Worm (Caenorhabditis elegans) whole organism, L2 larva: Measurements from ENCODE around the gene str-121.
A peak's percentile ranks its signal among the peaks of the same experiment; 100 is the strongest.

Experiments
- C34F6.9 ChIP-seq: fragments of 150-350 bp; optimal IDR thresholded peaks from 2 replicates; lab custom pipeline; 2014; ENCODE audit warnings: missing biosample characterization, missing genetic modification characterization
- F13H6.1 ChIP-seq: sonication (generic microtip); optimal IDR thresholded peaks from 2 replicates; lab custom pipeline; 2016; ENCODE audit warnings: missing genetic modification characterization, missing compliant biosample characterization
- R02D3.7 ChIP-seq: fragments of 150-350 bp; optimal IDR thresholded peaks from 2 replicates; lab custom pipeline; 2014; ENCODE audit warnings: missing biosample characterization, missing genetic modification characterization
- Y55F3AM.14 ChIP-seq: fragments of 200-800 bp; sonication (Bioruptor generic); optimal IDR thresholded peaks from 2 replicates; lab custom pipeline; 2018; ENCODE audit warnings: mild to moderate bottlenecking, missing genetic modification characterization, missing compliant biosample characterization
- ZK546.5 ChIP-seq: sonication (generic microtip); optimal IDR thresholded peaks from 2 replicates; lab custom pipeline; 2017; ENCODE audit warnings: missing biosample characterization, missing genetic modification characterization
- alr-1 ChIP-seq: fragments of 150-350 bp; optimal IDR thresholded peaks from 2 replicates; lab custom pipeline; 2014; ENCODE audit warnings: missing biosample characterization, missing genetic modification characterization
- aly-2 ChIP-seq: fragments of 150-350 bp; optimal IDR thresholded peaks from 2 replicates; lab custom pipeline; 2014; ENCODE audit warnings: missing biosample characterization, missing genetic modification characterization
- ceh-16 ChIP-seq: fragments of 150-350 bp; optimal IDR thresholded peaks from 2 replicates; lab custom pipeline; 2014; ENCODE audit warnings: missing biosample characterization, missing genetic modification characterization
- ceh-82 ChIP-seq: fragments of 150-350 bp; optimal IDR thresholded peaks from 2 replicates; lab custom pipeline; 2014; ENCODE audit warnings: missing biosample characterization, missing genetic modification characterization
- crh-2 ChIP-seq: sonication (generic microtip); optimal IDR thresholded peaks from 2 replicates; lab custom pipeline; 2017; ENCODE audit warnings: missing biosample characterization, missing genetic modification characterization
- dmd-4 ChIP-seq: sonication (generic microtip); optimal IDR thresholded peaks from 2 replicates; lab custom pipeline; 2017; ENCODE audit warnings: missing biosample characterization, missing genetic modification characterization
- elt-3 ChIP-seq: sonication (generic microtip); optimal IDR thresholded peaks from 2 replicates; lab custom pipeline; 2017; ENCODE audit warnings: missing biosample characterization, missing genetic modification characterization
- gmeb-1 ChIP-seq: fragments of 150-350 bp; optimal IDR thresholded peaks from 2 replicates; lab custom pipeline; 2014; ENCODE audit warnings: missing biosample characterization, missing genetic modification characterization
- lin-13 ChIP-seq: fragments of 150-350 bp; optimal IDR thresholded peaks from 2 replicates; lab custom pipeline; 2014; ENCODE audit warnings: missing biosample characterization, missing genetic modification reagents, missing genetic modification characterization
- lin-39 ChIP-seq: fragments of 150-350 bp; optimal IDR thresholded peaks from 2 replicates; lab custom pipeline; 2014; ENCODE audit warnings: missing biosample characterization, missing genetic modification reagents, missing genetic modification characterization
- lsy-2 ChIP-seq, 2 experiments: fragments of 150-350 bp in 1 of 2; sonication (generic microtip) in 1 of 2; optimal IDR thresholded peaks; 2 replicates each; lab custom pipeline; 2014 to 2017; ENCODE audit warnings: missing biosample characterization in 2 of 2, missing genetic modification characterization in 2 of 2
- mab-5 ChIP-seq: fragments of 150-350 bp; optimal IDR thresholded peaks from 2 replicates; lab custom pipeline; 2014; ENCODE audit warnings: missing biosample characterization, missing genetic modification characterization
- nhr-10 ChIP-seq: sonication (generic microtip); optimal IDR thresholded peaks from 2 replicates; lab custom pipeline; 2017; ENCODE audit warnings: missing biosample characterization, missing genetic modification characterization
- nhr-12 ChIP-seq: fragments of 150-350 bp; optimal IDR thresholded peaks from 2 replicates; lab custom pipeline; 2014; ENCODE audit warnings: missing biosample characterization, missing genetic modification characterization
- nhr-129 ChIP-seq: fragments of 150-350 bp; optimal IDR thresholded peaks from 2 replicates; lab custom pipeline; 2014; ENCODE audit warnings: missing biosample characterization, missing genetic modification characterization
- nhr-21 ChIP-seq: fragments of 150-350 bp; optimal IDR thresholded peaks from 2 replicates; lab custom pipeline; 2014; ENCODE audit warnings: missing biosample characterization, missing genetic modification characterization
- nhr-23 ChIP-seq: fragments of 150-350 bp; optimal IDR thresholded peaks from 2 replicates; lab custom pipeline; 2014; ENCODE audit warnings: missing biosample characterization, missing genetic modification reagents, missing genetic modification characterization
- nhr-237 ChIP-seq: fragments of 150-350 bp; optimal IDR thresholded peaks from 2 replicates; lab custom pipeline; 2014; ENCODE audit warnings: missing biosample characterization, missing genetic modification characterization
- nhr-25 ChIP-seq: fragments of 150-350 bp; sonication (generic microtip); optimal IDR thresholded peaks from 3 replicates; lab custom pipeline; 2014; ENCODE audit warnings: missing biosample characterization, missing genetic modification characterization
- nhr-6 ChIP-seq: fragments of 150-350 bp; optimal IDR thresholded peaks from 2 replicates; lab custom pipeline; 2014; ENCODE audit warnings: missing biosample characterization, missing genetic modification characterization
- nhr-77 ChIP-seq: fragments of 150-350 bp; optimal IDR thresholded peaks from 2 replicates; lab custom pipeline; 2014; ENCODE audit warnings: missing biosample characterization, missing genetic modification characterization
- sem-4 ChIP-seq: fragments of 150-350 bp; optimal IDR thresholded peaks from 2 replicates; lab custom pipeline; 2014; ENCODE audit warnings: missing biosample characterization, missing genetic modification reagents, missing genetic modification characterization
- skn-1 ChIP-seq: sonication (generic microtip); optimal IDR thresholded peaks from 2 replicates; lab custom pipeline; 2017; ENCODE audit warnings: missing biosample characterization, missing genetic modification characterization
- sma-3 ChIP-seq: sonication (generic microtip); optimal IDR thresholded peaks from 2 replicates; lab custom pipeline; 2016; ENCODE audit warnings: missing genetic modification reagents, missing genetic modification characterization, missing compliant biosample characterization
- sma-9 ChIP-seq, 2 experiments: fragments of 150-350 bp in 1 of 2; sonication (generic microtip) in 1 of 2; optimal IDR thresholded peaks; 2 replicates each; lab custom pipeline; 2014 to 2016; ENCODE audit warnings: missing genetic modification characterization in 2 of 2, mild to moderate bottlenecking in 1 of 2, missing biosample characterization in 1 of 2, missing compliant biosample characterization in 1 of 2, missing genetic modification reagents in 1 of 2, moderate library complexity in 1 of 2
- unc-39 ChIP-seq: fragments of 150-350 bp; optimal IDR thresholded peaks from 2 replicates; lab custom pipeline; 2014; ENCODE audit warnings: missing biosample characterization, missing genetic modification characterization
- unc-55 ChIP-seq: fragments of 150-350 bp; sonication (generic microtip); optimal IDR thresholded peaks from 3 replicates; lab custom pipeline; 2014; ENCODE audit warnings: missing biosample characterization, missing genetic modification reagents, missing genetic modification characterization
- unc-62 ChIP-seq: fragments of 150-350 bp; optimal IDR thresholded peaks from 2 replicates; lab custom pipeline; 2014; ENCODE audit warnings: missing biosample characterization, missing genetic modification reagents, missing genetic modification characterization
- zag-1 ChIP-seq: fragments of 150-350 bp; optimal IDR thresholded peaks from 2 replicates; lab custom pipeline; 2014; ENCODE audit warnings: missing biosample characterization, missing genetic modification characterization
- ztf-1 ChIP-seq: fragments of 200-800 bp; sonication (Bioruptor generic); conservative IDR thresholded peaks from 2 replicates; pipeline ENCODE4 v1.3.6; 2022; ENCODE audit warnings: missing genetic modification characterization, missing compliant biosample characterization
- ztf-11 ChIP-seq: sonication (generic microtip); optimal IDR thresholded peaks from 2 replicates; lab custom pipeline; 2017; ENCODE audit warnings: missing biosample characterization, missing genetic modification characterization

Gene str-121

DNA sequence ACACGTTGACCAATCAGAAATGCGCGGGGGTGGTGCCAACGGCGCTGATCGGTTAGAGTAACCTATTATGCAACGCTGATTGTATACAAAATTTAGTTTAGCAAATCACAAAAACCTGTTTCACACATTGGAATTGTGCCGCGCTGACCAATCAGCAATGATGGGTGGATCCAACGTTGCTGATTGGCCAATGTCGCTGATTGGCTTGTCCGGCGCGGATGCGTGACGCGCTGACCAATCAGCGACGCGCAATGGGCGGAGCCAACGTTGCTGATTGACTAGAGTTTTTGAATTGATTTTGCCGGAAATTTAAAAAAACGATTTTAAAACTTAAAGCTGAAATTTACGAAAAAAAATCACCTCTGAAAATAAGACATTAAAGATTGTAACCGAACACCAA, 30.8 kb upstream of the str-121 start:
- TF ChIP-seq nhr-21 (tag; lab: Kevin White, UChicago) (no peak), nhr-12 (tag; lab: Kevin White, UChicago) (no peak), gmeb-1 (no peak), ceh-16 (tag; lab: Kevin White, UChicago) (no peak), ceh-82 (tag; lab: Kevin White, UChicago) (no peak), nhr-23 (no peak), C34F6.9 (no peak), nhr-237 (tag; lab: Kevin White, UChicago) (no peak), lin-13 (GFP tag; lab: Kevin White, UChicago) (no peak), sma-3 (GFP tag; lab: Kevin White, UChicago) (no peak)

DNA sequence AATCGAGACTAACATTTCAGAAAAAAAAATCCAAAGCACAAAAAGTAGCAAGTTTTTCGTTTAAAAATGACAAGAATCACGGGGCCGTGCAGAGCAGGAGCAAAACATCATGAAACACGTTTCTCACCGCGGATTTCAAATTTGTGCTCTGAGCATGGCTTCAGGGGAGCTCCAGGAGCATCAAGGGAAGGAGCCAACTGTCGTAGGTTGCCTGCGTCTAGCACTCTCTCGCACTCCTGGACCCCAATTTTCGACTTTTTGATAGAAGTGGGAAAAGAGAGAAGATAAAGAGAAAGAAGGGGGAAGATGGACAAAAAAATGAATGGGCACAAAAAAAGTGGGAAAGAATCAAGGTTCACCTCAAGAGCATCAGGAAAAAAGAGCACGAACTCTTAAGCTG, 30.3 kb upstream of the str-121 start:
- no peak for TF ChIP-seq sem-4 (tag; lab: Kevin White, UChicago)
- no peak for TF ChIP-seq lin-39 (tag; lab: Kevin White, UChicago)
- no peak for TF ChIP-seq elt-3 (tag; lab: Kevin White, UChicago)
- no peak for TF ChIP-seq unc-39 (tag; lab: Kevin White, UChicago)
- no peak for TF ChIP-seq skn-1 (tag; lab: Kevin White, UChicago)
- TF ChIP-seq F13H6.1: peak; percentile 58
- no peak for TF ChIP-seq ceh-82 (tag; lab: Kevin White, UChicago)
- TF ChIP-seq nhr-10 (tag; lab: Kevin White, UChicago): no peak
- no peak for TF ChIP-seq gmeb-1
- no peak for TF ChIP-seq dmd-4 (tag; lab: Kevin White, UChicago)
- TF ChIP-seq nhr-25 (tag; lab: Kevin White, UChicago): no peak
- no peak for TF ChIP-seq unc-62 (GFP tag; lab: Kevin White, UChicago)
- peak; percentile 24 for TF ChIP-seq sma-9 (GFP tag; optimal IDR thresholded peaks at IDR 0.05; lab: Kevin White, UChicago)
- no peak for TF ChIP-seq sma-9 (tag; optimal IDR thresholded peaks at IDR 0.05; lab: Kevin White, UChicago)
- no peak for TF ChIP-seq Y55F3AM.14
- no peak for TF ChIP-seq nhr-77 (tag; lab: Kevin White, UChicago)
- TF ChIP-seq nhr-21 (tag; lab: Kevin White, UChicago): no peak
- no peak for TF ChIP-seq nhr-23
- no peak for TF ChIP-seq R02D3.7 (tag; lab: Kevin White, UChicago)
- no peak for TF ChIP-seq alr-1 (tag; lab: Kevin White, UChicago)
- TF ChIP-seq lsy-2 (tag; optimal IDR thresholded peaks at IDR 0.05; lab: Kevin White, UChicago): peak in 1 of 2 experiments; percentile 21
- no peak for TF ChIP-seq mab-5 (tag; lab: Kevin White, UChicago)
- TF ChIP-seq C34F6.9: no peak
- TF ChIP-seq ZK546.5: no peak
- peak; percentile 38 for TF ChIP-seq nhr-129 (tag; lab: Kevin White, UChicago)
- TF ChIP-seq, all 48 proteins: peak for 4

DNA sequence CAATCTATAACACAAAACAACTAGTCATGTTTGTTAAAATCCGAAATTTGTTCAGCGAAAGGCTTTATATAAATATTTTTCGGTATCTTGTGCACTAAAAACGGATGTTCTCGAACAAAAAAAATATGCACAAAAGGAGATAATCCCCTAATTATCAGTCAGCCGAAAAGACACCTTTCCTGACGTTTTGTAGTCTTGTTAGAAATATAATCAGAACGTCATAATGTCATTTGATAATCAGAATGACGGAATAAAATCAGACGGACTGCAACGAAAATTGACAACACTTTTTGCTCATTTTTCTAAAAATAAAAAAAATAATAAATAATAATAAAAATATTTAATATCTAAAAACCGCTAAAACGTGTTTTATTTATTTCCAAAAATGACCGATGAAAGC, 29.5 kb upstream of the str-121 start:
- TF ChIP-seq unc-55 (GFP tag; lab: Kevin White, UChicago) (no peak), ztf-11 (tag; lab: Kevin White, UChicago) (no peak), skn-1 (tag; lab: Kevin White, UChicago) (no peak), alr-1 (tag; lab: Kevin White, UChicago) (no peak), nhr-129 (tag; lab: Kevin White, UChicago) (no peak), zag-1 (tag; lab: Kevin White, UChicago) (no peak), aly-2 (tag; lab: Kevin White, UChicago) (no peak), nhr-6 (tag; lab: Kevin White, UChicago) (no peak), nhr-25 (tag; lab: Kevin White, UChicago) (no peak), ceh-82 (tag; lab: Kevin White, UChicago) (no peak), ztf-1 (GFP tag; lab: Robert Waterston, UW) (no peak)

DNA sequence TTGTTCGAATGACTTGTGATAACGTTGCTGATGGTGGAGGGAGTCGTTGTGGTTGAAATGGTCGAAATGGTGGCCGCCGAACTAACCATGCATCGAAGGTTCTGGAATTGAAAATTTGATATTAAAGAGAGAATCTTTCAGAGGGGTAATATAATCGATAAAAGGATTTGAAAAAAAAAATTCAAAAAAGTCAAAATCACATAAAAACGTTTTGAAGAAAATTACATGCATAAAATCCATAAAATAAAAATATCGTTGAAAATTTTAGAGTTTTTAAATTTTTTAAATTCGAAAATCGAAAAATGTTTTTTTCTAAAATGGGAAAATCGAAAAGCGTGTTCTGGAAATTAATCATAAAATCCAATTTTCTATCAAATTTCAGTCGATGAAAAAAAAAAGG, 27.1 kb upstream of the str-121 start, which contains the start of gene npr-5:
Gene npr-5 (minus strand): TSS at position 101 of the 400 bp plus-strand sequence.
- TF ChIP-seq elt-3 (tag; lab: Kevin White, UChicago): no peak
- TF ChIP-seq dmd-4 (tag; lab: Kevin White, UChicago): no peak
- no peak for TF ChIP-seq ceh-16 (tag; lab: Kevin White, UChicago)
- TF ChIP-seq zag-1 (tag; lab: Kevin White, UChicago): no peak
- TF ChIP-seq crh-2: no peak
